Worm (Caenorhabditis elegans): ENCODE results near the gene col-129.

DNA sequence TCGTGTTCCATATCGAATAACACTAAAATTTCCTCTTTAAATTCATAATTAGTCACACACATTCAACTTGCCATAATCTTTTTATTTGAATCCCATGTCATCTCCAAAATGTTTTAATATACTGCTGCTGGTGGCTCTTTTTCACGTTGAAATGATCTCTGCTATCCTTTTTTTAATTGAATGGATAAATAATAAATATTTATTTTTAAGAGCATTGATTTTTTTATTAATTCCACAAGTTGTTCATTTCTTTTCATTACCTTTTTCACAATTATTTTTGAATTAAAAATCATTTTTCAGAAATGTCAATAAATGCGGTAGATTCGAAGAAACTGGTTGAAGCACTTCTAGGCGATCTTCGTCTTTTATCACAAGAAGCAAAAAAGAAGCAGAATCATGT lies 13.8 kb downstream of the col-129 start, which contains the start of gene mon-2:
- TF ChIP-seq cog-1 (tag; optimal IDR thresholded peaks at IDR 0.05) (no peak), ztf-23 (GFP tag; IDR thresholded peaks at IDR 0.05) (no peak)
